Worm (Caenorhabditis elegans): ENCODE results near the gene dnj-20.

dnj-20 gene

ce11 chrII:9656210-9656755, 32.3 kb upstream of the dnj-20 start, which contains the start of gene gstk-1 (continued):
- TF ChIP-seq elt-3 (tag; optimal IDR thresholded peaks at IDR 0.05) (peak in 2 of 6 experiments; percentile 44 to 67), unc-98 (GFP tag; IDR thresholded peaks at IDR 0.05) (no peak), nhr-19 (GFP tag; conservative IDR thresholded peaks at IDR 0.05) (0 out of 2 replicates have a peak, but pooled peaks have one; percentile 13)

- TF ChIP-seq blmp-1 (tag; optimal IDR thresholded peaks at IDR 0.05) (peak; percentile 23), elt-2 (tag; optimal IDR thresholded peaks at IDR 0.05) (peak; percentile 32), ets-5 (GFP tag; IDR thresholded peaks at IDR 0.05) (no peak)
These were observed 31.7 kb upstream of the dnj-20 start, which contains the start of gene ZK1307.1 for ce11 chrII:9655530-9656139. Gene ZK1307.1, minus strand, starts transcription at chrII:9655580.

ce11 chrII:9653679-9654078, 29.7 kb upstream of the dnj-20 start, which contains the start of gene ZK1307.2:
Gene ZK1307.2, minus strand, starts transcription at chrII:9653952.
- TF ChIP-seq zip-4 (GFP tag; optimal IDR thresholded peaks at IDR 0.05) (no peak), unc-30 (tag; optimal IDR thresholded peaks at IDR 0.05) (no peak), lin-13 (GFP tag; optimal IDR thresholded peaks at IDR 0.05) (no peak), unc-130 (tag; optimal IDR thresholded peaks at IDR 0.05) (no peak), aly-2 (tag; optimal IDR thresholded peaks at IDR 0.05) (no peak), lsy-2 (tag; optimal IDR thresholded peaks at IDR 0.05) (no peak), pax-3 (tag; optimal IDR thresholded peaks at IDR 0.05) (no peak), fkh-4 (tag; optimal IDR thresholded peaks at IDR 0.05; ENCODE audit: borderline replicate concordance) (no peak), egl-27 (tag; optimal IDR thresholded peaks at IDR 0.05) (no peak), unc-86 (tag; optimal IDR thresholded peaks at IDR 0.05) (no peak)

- no peak for TF ChIP-seq fkh-8 (tag; optimal IDR thresholded peaks at IDR 0.05)
- no peak for TF ChIP-seq isw-1 (GFP tag; IDR thresholded peaks at IDR 0.05)
- no peak for TF ChIP-seq ztf-11 (tag; optimal IDR thresholded peaks at IDR 0.05)
- no peak for TF ChIP-seq tlp-1 (tag; optimal IDR thresholded peaks at IDR 0.05)
- TF ChIP-seq irx-1 (tag; optimal IDR thresholded peaks at IDR 0.05) = no peak
- TF ChIP-seq grh-1 (GFP tag; IDR thresholded peaks at IDR 0.05) = no peak
- no peak for TF ChIP-seq nhr-77 (tag; optimal IDR thresholded peaks at IDR 0.05)
- no peak for TF ChIP-seq nhr-76 (tag; optimal IDR thresholded peaks at IDR 0.05)
- TF ChIP-seq snpc-4 (tag; optimal IDR thresholded peaks at IDR 0.05) = no peak
- no peak for TF ChIP-seq rnt-1 (tag; optimal IDR thresholded peaks at IDR 0.05)
- no peak for TF ChIP-seq nhr-20 (tag; optimal IDR thresholded peaks at IDR 0.05)
These were observed 28.9 kb upstream of the dnj-20 start, which contains the start of gene ZK1307.3 for ce11 chrII:9652919-9653318. Gene ZK1307.3, minus strand, starts transcription at chrII:9653019.

ce11 chrII:9651700-9652099, 27.7 kb upstream of the dnj-20 start, which contains the start of gene ZK1307.4:
Gene ZK1307.4, minus strand, starts transcription at chrII:9651800.
- TF ChIP-seq C34B4.2 (tag; optimal IDR thresholded peaks at IDR 0.05) (no peak), hlh-17 (GFP tag; optimal IDR thresholded peaks at IDR 0.05; ENCODE audit: borderline replicate concordance) (no peak), C04F5.9 (tag; optimal IDR thresholded peaks at IDR 0.05) (no peak)

ce11 chrII:9649191-9649590, 25.2 kb upstream of the dnj-20 start, which contains the start of gene ZK1307.9:
Gene ZK1307.9, plus strand, starts transcription at chrII:9649491.
- no peak for TF ChIP-seq ceh-63 (GFP tag; optimal IDR thresholded peaks at IDR 0.05)
- no peak for TF ChIP-seq nhr-76 (tag; optimal IDR thresholded peaks at IDR 0.05)
- no peak for TF ChIP-seq efl-1 (optimal IDR thresholded peaks at IDR 0.05)
- no peak for TF ChIP-seq efl-1 (GFP tag; optimal IDR thresholded peaks at IDR 0.05 in 1 of 2)
- TF ChIP-seq fkh-4 (tag; optimal IDR thresholded peaks at IDR 0.05; ENCODE audit: borderline replicate concordance) = no peak
- TF ChIP-seq pag-3 (tag; optimal IDR thresholded peaks at IDR 0.05; ENCODE audit: borderline replicate concordance, insufficient read depth) = no peak
- TF ChIP-seq ceh-88 (GFP tag; IDR thresholded peaks at IDR 0.05) = no peak
- TF ChIP-seq fkh-10 (GFP tag; optimal IDR thresholded peaks at IDR 0.05) = no peak
- no peak for TF ChIP-seq nhr-11 (tag; optimal IDR thresholded peaks at IDR 0.05)
- no peak for TF ChIP-seq sptf-1 (tag; optimal IDR thresholded peaks at IDR 0.05)
- no peak for TF ChIP-seq unc-30 (tag; optimal IDR thresholded peaks at IDR 0.05)
- TF ChIP-seq nhr-12 (tag; optimal IDR thresholded peaks at IDR 0.05) = no peak
- TF ChIP-seq ztf-11 (tag; optimal IDR thresholded peaks at IDR 0.05) = no peak
- no peak for TF ChIP-seq F16B12.6 (tag; optimal IDR thresholded peaks at IDR 0.05)
- TF ChIP-seq ceh-82 (tag; optimal IDR thresholded peaks at IDR 0.05) = no peak

All from whole organism, L1 larva.